Worm (Caenorhabditis elegans) whole organism, L4 larva: ENCODE results near the gene mrps-35.

Experiments
- F10B5.3 ChIP-seq: sonication (generic microtip); optimal IDR thresholded peaks from 2 replicates; lab custom pipeline; 2016; ENCODE audit warnings: mild to moderate bottlenecking, missing genetic modification characterization, missing compliant biosample characterization
- T26A8.4 ChIP-seq: fragments of 200-800 bp; sonication (Bioruptor generic); IDR thresholded peaks from 2 replicates; pipeline ENCODE4 v1.3.6; 2022; ENCODE audit warnings: missing genetic modification characterization, missing compliant biosample characterization
- aha-1 ChIP-seq: fragments of 150-350 bp; peaks from one replicate; lab custom pipeline; 2014; ENCODE audit warnings: missing biosample characterization, missing genetic modification characterization
- ceh-28 ChIP-seq: fragments of 150-350 bp; optimal IDR thresholded peaks from 2 replicates; lab custom pipeline; 2014; ENCODE audit warnings: missing biosample characterization, missing genetic modification reagents, missing genetic modification characterization
- ceh-62 ChIP-seq: sonication (generic microtip); optimal IDR thresholded peaks from 2 replicates; lab custom pipeline; 2017; ENCODE audit warnings: missing biosample characterization, missing genetic modification characterization
- ces-1 ChIP-seq: fragments of 150-350 bp; sonication (generic microtip); optimal IDR thresholded peaks from 4 replicates; lab custom pipeline; 2014; ENCODE audit warnings: missing biosample characterization, missing genetic modification reagents, missing genetic modification characterization
- ctbp-1 ChIP-seq: fragments of 200-800 bp; sonication (Bioruptor generic); IDR thresholded peaks from 2 replicates; pipeline ENCODE4 v1.3.6; 2022; ENCODE audit warnings: missing genetic modification reagents, missing genetic modification characterization, missing compliant biosample characterization
- daf-16 ChIP-seq, 3 experiments: sonication (generic microtip); optimal IDR thresholded peaks; 2 replicates each; lab custom pipeline; 2016 to 2017; ENCODE audit warnings: missing genetic modification characterization in 3 of 3, missing genetic modification reagents in 3 of 3, mild to moderate bottlenecking in 2 of 3, missing compliant biosample characterization in 2 of 3, missing biosample characterization in 1 of 3, moderate library complexity in 1 of 3
- daf-19 ChIP-seq: fragments of 200-800 bp; sonication (Bioruptor generic); conservative IDR thresholded peaks from 2 replicates; pipeline ENCODE4 v1.3.6; 2022; ENCODE audit warnings: missing genetic modification characterization, missing compliant biosample characterization
- daf-8 ChIP-seq: fragments of 200-800 bp; sonication (Bioruptor generic); IDR thresholded peaks from 2 replicates; pipeline ENCODE4 v1.3.6; 2022; ENCODE audit warnings: missing genetic modification characterization, missing compliant biosample characterization
- dmd-6 ChIP-seq: fragments of 200-800 bp; sonication (Bioruptor generic); IDR thresholded peaks from 2 replicates; pipeline ENCODE4 v1.3.6; 2022; ENCODE audit warnings: missing genetic modification reagents, missing genetic modification characterization, missing compliant biosample characterization
- dmd-9 ChIP-seq: fragments of 200-800 bp; sonication (Bioruptor generic); IDR thresholded peaks from 2 replicates; pipeline ENCODE4 v1.3.6; 2022; ENCODE audit warnings: missing genetic modification reagents, missing genetic modification characterization, missing compliant biosample characterization
- dpl-1 ChIP-seq: fragments of 150-350 bp; optimal IDR thresholded peaks from 2 replicates; lab custom pipeline; 2014; ENCODE audit warnings: missing biosample characterization, missing genetic modification reagents, missing genetic modification characterization
- dve-1 ChIP-seq: sonication (generic microtip); optimal IDR thresholded peaks from 2 replicates; lab custom pipeline; 2017; ENCODE audit warnings: antibody characterized with exemption, mild to moderate bottlenecking, missing genetic modification characterization, missing compliant biosample characterization; ENCODE audit not compliant: insufficient read depth
- egl-43 ChIP-seq: fragments of 200-800 bp; sonication (Bioruptor generic); IDR thresholded peaks from 2 replicates; pipeline ENCODE4 v1.3.6; 2022; ENCODE audit warnings: missing genetic modification reagents, missing genetic modification characterization, missing compliant biosample characterization
- fkh-10 ChIP-seq: fragments of 150-350 bp; optimal IDR thresholded peaks from 2 replicates; lab custom pipeline; 2014; ENCODE audit warnings: missing biosample characterization, missing genetic modification reagents, missing genetic modification characterization
- fos-1 ChIP-seq: fragments of 150-350 bp; optimal IDR thresholded peaks from 2 replicates; lab custom pipeline; 2014; ENCODE audit warnings: missing biosample characterization, missing genetic modification characterization
- hlh-30 ChIP-seq: sonication (generic microtip); optimal IDR thresholded peaks from 2 replicates; lab custom pipeline; 2017; ENCODE audit warnings: antibody characterized with exemption, mild to moderate bottlenecking, missing genetic modification characterization, missing compliant biosample characterization; ENCODE audit not compliant: insufficient read depth
- hmg-1.1 ChIP-seq: fragments of 200-800 bp; sonication (Bioruptor generic); IDR thresholded peaks from 2 replicates; pipeline ENCODE4 v1.3.6; 2022; ENCODE audit warnings: missing genetic modification reagents, missing genetic modification characterization, missing compliant biosample characterization
- jun-1 ChIP-seq: fragments of 150-350 bp; optimal IDR thresholded peaks from 2 replicates; lab custom pipeline; 2014; ENCODE audit warnings: missing biosample characterization, missing genetic modification reagents, missing genetic modification characterization
- lin-29 ChIP-seq: fragments of 200-800 bp; sonication (Bioruptor generic); IDR thresholded peaks from 2 replicates; pipeline ENCODE4 v1.3.6; 2022; ENCODE audit warnings: missing genetic modification reagents, missing genetic modification characterization, missing compliant biosample characterization
- madf-9 ChIP-seq: fragments of 200-800 bp; sonication (Bioruptor generic); conservative IDR thresholded peaks from 2 replicates; pipeline ENCODE4 v1.3.6; 2022; ENCODE audit warnings: missing genetic modification reagents, missing genetic modification characterization, missing compliant biosample characterization
- mdl-1 ChIP-seq, 2 experiments: fragments of 150-350 bp in 1 of 2; sonication (generic microtip) in 1 of 2; optimal IDR thresholded peaks; 2 replicates each; lab custom pipeline; 2014 to 2017; ENCODE audit warnings: missing biosample characterization in 2 of 2, missing genetic modification characterization in 2 of 2
- mep-1 ChIP-seq: fragments of 150-350 bp; sonication (generic microtip); optimal IDR thresholded peaks from 3 replicates; lab custom pipeline; 2014; ENCODE audit warnings: missing biosample characterization, missing genetic modification characterization
- nhr-237 ChIP-seq: sonication (generic microtip); optimal IDR thresholded peaks from 2 replicates; lab custom pipeline; 2017; ENCODE audit warnings: missing biosample characterization, missing genetic modification characterization
- nhr-28 ChIP-seq: fragments of 150-350 bp; optimal IDR thresholded peaks from 2 replicates; lab custom pipeline; 2014; ENCODE audit warnings: missing biosample characterization, missing genetic modification characterization
- nhr-41 ChIP-seq: fragments of 200-800 bp; sonication (Bioruptor generic); IDR thresholded peaks from 2 replicates; pipeline ENCODE4 v1.3.6; 2022; ENCODE audit warnings: missing genetic modification reagents, missing genetic modification characterization, missing compliant biosample characterization
- nhr-77 ChIP-seq: fragments of 150-350 bp; optimal IDR thresholded peaks from 2 replicates; lab custom pipeline; 2014; ENCODE audit warnings: missing biosample characterization, missing genetic modification characterization
- php-3 ChIP-seq: fragments of 200-800 bp; sonication (Bioruptor generic); IDR thresholded peaks from 2 replicates; pipeline ENCODE4 v1.3.6; 2022; ENCODE audit warnings: missing genetic modification reagents, missing genetic modification characterization, missing compliant biosample characterization
- pqm-1 ChIP-seq: sonication (generic microtip); optimal IDR thresholded peaks from 2 replicates; lab custom pipeline; 2017; ENCODE audit warnings: missing biosample characterization, missing genetic modification characterization
- rbr-2 ChIP-seq: sonication (generic microtip); optimal IDR thresholded peaks from 2 replicates; lab custom pipeline; 2016; ENCODE audit warnings: missing genotype, missing genetic modification characterization, missing compliant biosample characterization
- sdz-12 ChIP-seq: fragments of 200-800 bp; sonication (Bioruptor generic); optimal IDR thresholded peaks from 2 replicates; lab custom pipeline; 2018; ENCODE audit warnings: mild to moderate bottlenecking, missing genetic modification characterization, missing compliant biosample characterization
- snpc-4 ChIP-seq: fragments of 150-350 bp; optimal IDR thresholded peaks from 2 replicates; lab custom pipeline; 2014; ENCODE audit warnings: missing biosample characterization, missing genetic modification characterization
- vab-7 ChIP-seq: fragments of 200-800 bp; sonication (Bioruptor generic); IDR thresholded peaks from 2 replicates; pipeline ENCODE4 v1.3.6; 2022; ENCODE audit warnings: missing genetic modification reagents, missing genetic modification characterization, missing compliant biosample characterization
- ztf-7 ChIP-seq: fragments of 150-350 bp; optimal IDR thresholded peaks from 2 replicates; lab custom pipeline; 2014; ENCODE audit warnings: missing biosample characterization, missing genetic modification characterization

mrps-35 gene

DNA sequence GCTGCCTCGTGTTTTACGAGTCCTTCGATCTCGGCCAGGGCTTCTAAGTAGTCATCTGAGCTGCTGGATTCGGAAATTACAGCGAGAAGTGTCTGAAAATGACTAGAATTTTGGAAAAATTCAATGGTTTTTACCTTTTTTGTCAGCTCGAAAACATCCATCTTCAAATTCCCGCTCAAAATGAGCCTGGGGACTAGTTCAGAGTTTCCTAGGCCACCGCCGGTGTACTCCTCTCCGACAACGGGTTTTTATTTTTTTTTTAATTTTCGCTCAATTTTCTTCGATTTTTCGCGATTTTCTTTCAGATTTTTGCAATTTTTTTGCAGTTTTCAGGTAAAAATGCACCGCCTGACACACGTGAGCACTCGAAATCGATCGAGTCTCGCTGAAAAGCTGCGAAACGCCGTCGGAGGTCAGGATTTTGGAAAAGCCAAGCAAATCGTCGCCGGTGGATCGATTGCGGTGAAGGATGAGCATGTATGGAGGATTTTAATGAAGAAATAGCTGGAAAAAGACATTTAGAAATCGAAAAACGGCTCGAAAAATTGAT, at the start of gene mrps-35, which contains the start of gene sws-1 (continued):
- TF ChIP-seq nhr-237 (tag; lab: Kevin White, UChicago) (no peak), jun-1 (no peak), nhr-77 (no peak)

ce11 chrV:18934539-18934938, 46.6 kb upstream of the mrps-35 start:
- TF ChIP-seq php-3 (GFP tag; lab: Robert Waterston, UW) (no peak), nhr-28 (tag; lab: Kevin White, UChicago) (peak; percentile 99), nhr-77 (peak; percentile 18), hlh-30 (tag; lab: Kevin White, UChicago) (peak; percentile 40), snpc-4 (no peak), mdl-1 (tag; optimal IDR thresholded peaks at IDR 0.05; lab: Kevin White, UChicago) (peak in 1 of 2 experiments; percentile 23), ctbp-1 (no peak)

ce11 chrV:18937578-18937977, 43.5 kb upstream of the mrps-35 start:
- no peak for TF ChIP-seq lin-29
- peak; percentile 56 for TF ChIP-seq aha-1 (tag; lab: Kevin White, UChicago)
- no peak for TF ChIP-seq fkh-10 (GFP tag; lab: Kevin White, UChicago)

DNA sequence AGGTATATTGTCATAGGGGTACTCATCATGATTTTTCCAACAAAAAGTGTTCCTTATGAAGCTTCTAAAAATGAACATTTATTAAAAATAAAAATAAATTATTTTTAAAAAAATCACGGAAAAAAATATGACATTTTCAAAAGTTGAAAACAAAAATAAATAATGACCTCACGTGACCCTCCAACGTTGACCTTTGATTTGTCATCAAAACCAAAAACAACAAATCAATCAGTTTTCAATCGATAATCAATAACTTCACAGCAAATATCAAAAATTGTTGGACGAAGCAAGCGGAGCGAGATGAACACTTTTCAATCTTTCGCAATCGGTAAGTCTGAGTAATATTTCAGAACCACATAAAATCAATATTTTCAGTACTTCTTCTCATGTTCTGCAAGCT, 40.8 kb upstream of the mrps-35 start, which contains the start of gene Y80D3A.8:
Gene Y80D3A.8 (plus strand): TSS at position 301 of the 400 bp plus-strand sequence.
- TF ChIP-seq ces-1 = no peak
- TF ChIP-seq snpc-4 = no peak
- TF ChIP-seq ztf-7 (tag; lab: Kevin White, UChicago) = no peak
- TF ChIP-seq ceh-62 (tag; lab: Kevin White, UChicago) = no peak
- TF ChIP-seq dpl-1 (GFP tag; lab: Kevin White, UChicago) = no peak
- TF ChIP-seq daf-19 (GFP tag; lab: Robert Waterston, UW) = no peak
- TF ChIP-seq fkh-10 (GFP tag; lab: Kevin White, UChicago) = no peak
- TF ChIP-seq daf-8 = no peak
- no peak for TF ChIP-seq mdl-1 (tag; optimal IDR thresholded peaks at IDR 0.05; lab: Kevin White, UChicago)
- TF ChIP-seq vab-7 = no peak
- no peak for TF ChIP-seq fos-1 (tag; lab: Kevin White, UChicago)
- TF ChIP-seq F10B5.3 = no peak
- TF ChIP-seq hmg-1.1 = no peak
- no peak for TF ChIP-seq T26A8.4
- no peak for TF ChIP-seq dmd-9 (GFP tag; lab: Robert Waterston, UW)

DNA sequence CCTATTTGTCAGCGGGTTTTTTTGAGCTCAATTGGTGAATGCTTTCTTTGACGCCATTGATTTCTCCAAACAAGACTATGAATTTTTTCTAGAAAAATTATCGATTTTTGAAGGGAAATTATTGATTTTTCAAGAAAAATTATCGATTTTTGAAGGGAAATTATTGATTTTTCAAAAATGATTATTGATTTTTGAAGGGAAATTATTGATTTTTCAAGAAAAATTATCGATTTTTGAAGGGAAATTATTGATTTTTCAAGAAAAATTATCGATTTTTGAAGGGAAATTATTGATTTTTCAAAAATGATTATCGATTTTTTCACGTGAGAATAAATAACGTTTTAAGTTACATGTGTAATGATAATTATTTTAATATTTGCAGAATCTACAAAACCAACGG, 40.3 kb upstream of the mrps-35 start:
- peak; percentile 94 for TF ChIP-seq ceh-28 (tag; lab: Kevin White, UChicago)

- TF ChIP-seq pqm-1 (tag; lab: Kevin White, UChicago) = peak; percentile 24
- no peak for TF ChIP-seq egl-43 (GFP tag; lab: Robert Waterston, UW)
- TF ChIP-seq mep-1 (tag; lab: Kevin White, UChicago) = peak; percentile 15
- TF ChIP-seq dve-1 = peak; percentile 38
- no peak for TF ChIP-seq sdz-12 (GFP tag; lab: Kevin White, UChicago)
- TF ChIP-seq daf-16 (GFP tag; optimal IDR thresholded peaks at IDR 0.05; lab: Kevin White, UChicago) = no peak
- TF ChIP-seq daf-16 (tag; optimal IDR thresholded peaks at IDR 0.05; lab: Kevin White, UChicago) = peak; percentile 88
- peak; percentile 44 for TF ChIP-seq dmd-6 (GFP tag; lab: Robert Waterston, UW)
- peak; percentile 3 for TF ChIP-seq nhr-77
- TF ChIP-seq nhr-28 (tag; lab: Kevin White, UChicago) = peak; percentile 41
- no peak for TF ChIP-seq rbr-2 (tag; lab: Kevin White, UChicago)
- no peak for TF ChIP-seq nhr-41 (GFP tag; lab: Robert Waterston, UW)
- TF ChIP-seq madf-9 = no peak
- TF ChIP-seq, all 104 proteins: peak for 7
Observed at ce11 chrV:18957267-18957843, 23.8 kb upstream of the mrps-35 start, which contains the start of gene hrg-10. hrg-10 (minus strand) TSS chrV:18957317.
